Fruit fly (Drosophila melanogaster) whole organism, embryonic: ENCODE results near the gene PH4alphaSG2.

Experiments
- Atf3 ChIP-seq: fragments of 200-800 bp; sonication (Bioruptor generic); optimal IDR thresholded peaks from 3 replicates; lab custom pipeline; 2016; ENCODE audit warnings: missing biosample characterization, missing genetic modification characterization
- CG10274 ChIP-seq: fragments of 200-800 bp; sonication (Bioruptor generic); optimal IDR thresholded peaks from 3 replicates; lab custom pipeline; 2017; ENCODE audit warnings: missing biosample characterization, mild to moderate bottlenecking, missing genetic modification characterization
- CG10321 ChIP-seq: fragments of 200-800 bp; sonication (Bioruptor generic); IDR thresholded peaks from 2 replicates; pipeline ENCODE4 v1.3.6; 2022; ENCODE audit warnings: missing biosample characterization, missing genetic modification characterization
- CG10431 ChIP-seq: fragments of 200-800 bp; sonication (Bioruptor generic); optimal IDR thresholded peaks from 3 replicates; lab custom pipeline; 2018; ENCODE audit warnings: missing biosample characterization, mild to moderate bottlenecking, missing genetic modification characterization
- CG11398 ChIP-seq: fragments of 200-800 bp; sonication (Bioruptor generic); optimal IDR thresholded peaks from 2 replicates; lab custom pipeline; 2016; ENCODE audit warnings: missing biosample characterization, missing genetic modification characterization
- CG11695 ChIP-seq: fragments of 200-800 bp; sonication (Bioruptor generic); IDR thresholded peaks from 3 replicates; pipeline ENCODE4 v1.3.6; 2022; ENCODE audit warnings: missing biosample characterization, missing genetic modification characterization
- CG12104 ChIP-seq: fragments of 200-800 bp; sonication (Bioruptor generic); optimal IDR thresholded peaks from 3 replicates; lab custom pipeline; 2016; ENCODE audit warnings: missing biosample characterization, missing genetic modification characterization
- CG12155 ChIP-seq: fragments of 200-800 bp; sonication (Bioruptor generic); optimal IDR thresholded peaks from 3 replicates; lab custom pipeline; 2016; ENCODE audit warnings: missing biosample characterization, missing genetic modification characterization
- CG12236 ChIP-seq: fragments of 200-800 bp; sonication (Bioruptor generic); optimal IDR thresholded peaks from 2 replicates; lab custom pipeline; 2016; ENCODE audit warnings: missing biosample characterization, missing genetic modification characterization
- CG12659 ChIP-seq: fragments of 200-800 bp; sonication (Bioruptor generic); optimal IDR thresholded peaks from 3 replicates; lab custom pipeline; 2017; ENCODE audit warnings: mild to moderate bottlenecking, missing biosample characterization, missing genetic modification reagents, missing genetic modification characterization
- CG12744 ChIP-seq: fragments of 200-800 bp; sonication (Bioruptor generic); optimal IDR thresholded peaks from 2 replicates; lab custom pipeline; 2016; ENCODE audit warnings: missing biosample characterization, missing genetic modification characterization
- CG12769 ChIP-seq: fragments of 200-800 bp; sonication (Bioruptor generic); optimal IDR thresholded peaks from 2 replicates; lab custom pipeline; 2019; ENCODE audit warnings: missing biosample characterization, mild to moderate bottlenecking, missing genetic modification characterization, moderate library complexity
- CG13296 ChIP-seq: fragments of 200-800 bp; sonication (Bioruptor generic); optimal IDR thresholded peaks from 3 replicates; lab custom pipeline; 2018; ENCODE audit warnings: missing biosample characterization, mild to moderate bottlenecking, missing genetic modification characterization
- CG1602 ChIP-seq: fragments of 200-800 bp; sonication (Bioruptor generic); optimal IDR thresholded peaks from 3 replicates; lab custom pipeline; 2016; ENCODE audit warnings: missing biosample characterization, missing genetic modification characterization
- CG18619 ChIP-seq: fragments of 200-800 bp; sonication (Bioruptor generic); optimal IDR thresholded peaks from 3 replicates; lab custom pipeline; 2017; ENCODE audit warnings: missing biosample characterization, mild to moderate bottlenecking, missing genetic modification characterization
- CG2116 ChIP-seq: fragments of 200-800 bp; sonication (Bioruptor generic); optimal IDR thresholded peaks from 3 replicates; lab custom pipeline; 2018; ENCODE audit warnings: missing biosample characterization, mild to moderate bottlenecking, missing genetic modification characterization
- CG2875 ChIP-seq: fragments of 200-800 bp; sonication (Bioruptor generic); optimal IDR thresholded peaks from 2 replicates; lab custom pipeline; 2017; ENCODE audit warnings: missing biosample characterization, mild to moderate bottlenecking, missing genetic modification characterization, missing genetic modification reagents
- CG2889 ChIP-seq: fragments of 200-800 bp; sonication (Bioruptor generic); IDR thresholded peaks from 3 replicates; pipeline ENCODE4 v1.3.6; 2022; ENCODE audit warnings: missing biosample characterization, missing genetic modification characterization
- CG3065 ChIP-seq: fragments of 200-800 bp; sonication (Bioruptor generic); optimal IDR thresholded peaks from 2 replicates; lab custom pipeline; 2016; ENCODE audit warnings: missing biosample characterization, missing genetic modification characterization
- CG3163 ChIP-seq: fragments of 200-800 bp; sonication (Bioruptor generic); optimal IDR thresholded peaks from 3 replicates; lab custom pipeline; 2016; ENCODE audit warnings: missing biosample characterization, missing genetic modification characterization
- CG34376 ChIP-seq: fragments of 200-800 bp; sonication (Bioruptor generic); optimal IDR thresholded peaks from 2 replicates; lab custom pipeline; 2018; ENCODE audit warnings: missing biosample characterization, mild to moderate bottlenecking, missing genetic modification characterization
- CG4854 ChIP-seq: fragments of 200-800 bp; sonication (Bioruptor generic); optimal IDR thresholded peaks from 2 replicates; lab custom pipeline; 2016; ENCODE audit warnings: missing biosample characterization, missing genetic modification characterization, inconsistent platforms
- CG5245 ChIP-seq: fragments of 200-800 bp; sonication (Bioruptor generic); optimal IDR thresholded peaks from 3 replicates; lab custom pipeline; 2016; ENCODE audit warnings: missing biosample characterization, missing genetic modification characterization
- CG7745 ChIP-seq: fragments of 200-800 bp; sonication (Bioruptor generic); optimal IDR thresholded peaks from 2 replicates; lab custom pipeline; 2018; ENCODE audit warnings: missing biosample characterization, mild to moderate bottlenecking, missing genetic modification characterization, moderate library complexity
- CG9797 ChIP-seq: fragments of 200-800 bp; sonication (Bioruptor generic); optimal IDR thresholded peaks from 3 replicates; lab custom pipeline; 2018; ENCODE audit warnings: missing biosample characterization, mild to moderate bottlenecking, missing genetic modification characterization
- Eip74EF ChIP-seq, 2 experiments: fragments of 200-800 bp in 1 of 2; fragments of >200 bp in 1 of 2; sonication (Bioruptor generic) in 1 of 2; optimal IDR thresholded peaks; 2 replicates each; lab custom pipeline; 2017 to 2019; ENCODE audit warnings: missing biosample characterization in 2 of 2, missing genetic modification characterization in 2 of 2, mild to moderate bottlenecking in 1 of 2, moderate library complexity in 1 of 2
- Hey ChIP-seq: fragments of 200-800 bp; sonication (Bioruptor generic); optimal IDR thresholded peaks from 3 replicates; lab custom pipeline; 2018; ENCODE audit warnings: missing biosample characterization, mild to moderate bottlenecking, missing genetic modification characterization
- Hmr ChIP-seq: fragments of 200-800 bp; sonication (Bioruptor generic); optimal IDR thresholded peaks from 3 replicates; lab custom pipeline; 2017; ENCODE audit warnings: mild to moderate bottlenecking, missing biosample characterization, missing genetic modification reagents, missing genetic modification characterization
- Hr39 ChIP-seq: fragments of >200 bp; optimal IDR thresholded peaks from 2 replicates; lab custom pipeline; 2017
- Hr78 ChIP-seq, 2 experiments: fragments of 200-800 bp in 1 of 2; fragments of >200 bp in 1 of 2; sonication (Bioruptor generic) in 1 of 2; optimal IDR thresholded peaks; 2 replicates each; lab custom pipeline; 2017 to 2019; ENCODE audit warnings: missing biosample characterization in 2 of 2, missing genetic modification characterization in 2 of 2, mild to moderate bottlenecking in 1 of 2, moderate library complexity in 1 of 2
- Oaz ChIP-seq: fragments of 200-800 bp; sonication (Bioruptor generic); IDR thresholded peaks from 2 replicates; pipeline ENCODE4 v1.3.6; 2022; ENCODE audit warnings: missing biosample characterization, missing genetic modification characterization
- Optix ChIP-seq: fragments of 200-800 bp; sonication (Bioruptor generic); IDR thresholded peaks from 3 replicates; pipeline ENCODE4 v1.3.6; 2022; ENCODE audit warnings: missing biosample characterization, missing genetic modification characterization
- Sin3A ChIP-seq: fragments of >200 bp; optimal IDR thresholded peaks from 2 replicates; lab custom pipeline; 2018
- Taf1 ChIP-seq: fragments of 200-800 bp; sonication (Bioruptor generic); IDR thresholded peaks from 2 replicates; pipeline ENCODE4 v1.3.6; 2022; ENCODE audit warnings: missing biosample characterization, missing genetic modification characterization
- Xrp1 ChIP-seq: fragments of 200-800 bp; sonication (Bioruptor generic); IDR thresholded peaks from 2 replicates; pipeline ENCODE4 v1.3.6; 2022; ENCODE audit warnings: missing biosample characterization, missing genetic modification characterization
- az2 ChIP-seq: fragments of 200-800 bp; sonication (Bioruptor generic); optimal IDR thresholded peaks from 3 replicates; lab custom pipeline; 2016; ENCODE audit warnings: missing biosample characterization, missing genetic modification characterization
- bab2 ChIP-seq: fragments of 200-800 bp; sonication (Bioruptor generic); optimal IDR thresholded peaks from 2 replicates; lab custom pipeline; 2016; ENCODE audit warnings: missing biosample characterization, missing genetic modification characterization
- cad ChIP-seq: fragments of >200 bp; optimal IDR thresholded peaks from 2 replicates; lab custom pipeline; 2017; ENCODE audit warnings: missing biosample characterization, missing genetic modification characterization
- crc ChIP-seq: fragments of 200-800 bp; sonication (Bioruptor generic); optimal IDR thresholded peaks from 2 replicates; lab custom pipeline; 2016; ENCODE audit warnings: missing biosample characterization, missing genetic modification characterization
- ewg ChIP-seq: fragments of 200-800 bp; sonication (Bioruptor generic); optimal IDR thresholded peaks from 3 replicates; lab custom pipeline; 2017; ENCODE audit warnings: mild to moderate bottlenecking, missing biosample characterization, missing genetic modification reagents, missing genetic modification characterization
- gfzf ChIP-seq: fragments of 200-800 bp; sonication (Bioruptor generic); optimal IDR thresholded peaks from 2 replicates; lab custom pipeline; 2016; ENCODE audit warnings: missing biosample characterization, mild to moderate bottlenecking, missing genetic modification characterization, moderate library complexity
- hb ChIP-seq: fragments of 200-800 bp; sonication (Bioruptor generic); IDR thresholded peaks from 3 replicates; pipeline ENCODE4 v1.3.6; 2022; ENCODE audit warnings: missing biosample characterization, missing genetic modification characterization; ENCODE audit not compliant: partially characterized antibody
- her ChIP-seq: fragments of 200-800 bp; sonication (Bioruptor generic); optimal IDR thresholded peaks from 2 replicates; lab custom pipeline; 2016; ENCODE audit warnings: missing biosample characterization, missing genetic modification characterization
- pb ChIP-seq: fragments of 200-800 bp; sonication (Bioruptor generic); optimal IDR thresholded peaks from 3 replicates; lab custom pipeline; 2016; ENCODE audit warnings: missing biosample characterization, missing genetic modification characterization
- rib ChIP-seq: fragments of 200-800 bp; sonication (Bioruptor generic); IDR thresholded peaks from 2 replicates; pipeline ENCODE4 v1.3.6; 2022; ENCODE audit warnings: missing biosample characterization, missing genetic modification characterization
- ssp ChIP-seq: fragments of 200-800 bp; sonication (Bioruptor generic); IDR thresholded peaks from 2 replicates; pipeline ENCODE4 v1.3.6; 2022; ENCODE audit warnings: missing biosample characterization, missing genetic modification characterization
- tgo ChIP-seq: fragments of 200-800 bp; sonication (Bioruptor generic); IDR thresholded peaks from 3 replicates; pipeline ENCODE4 v1.3.6; 2022; ENCODE audit warnings: missing biosample characterization, missing genetic modification characterization
- tll ChIP-seq, 2 experiments: fragments of 200-800 bp in 1 of 2; fragments of >200 bp in 1 of 2; sonication (Bioruptor generic) in 1 of 2; optimal IDR thresholded peaks; 2 replicates each; lab custom pipeline; 2017 to 2019; ENCODE audit warnings: missing biosample characterization in 2 of 2, missing genetic modification characterization in 2 of 2, mild to moderate bottlenecking in 1 of 2, moderate library complexity in 1 of 2
- unc-4 ChIP-seq: fragments of 200-800 bp; sonication (Bioruptor generic); IDR thresholded peaks from 2 replicates; pipeline ENCODE4 v1.3.6; 2022; ENCODE audit warnings: missing biosample characterization, missing genetic modification characterization; ENCODE audit not compliant: partially characterized antibody
- vfl ChIP-seq: fragments of 200-800 bp; sonication (Bioruptor generic); optimal IDR thresholded peaks from 2 replicates; lab custom pipeline; 2016; ENCODE audit warnings: missing biosample characterization, missing genetic modification characterization
- zen ChIP-seq: fragments of 200-800 bp; sonication (Bioruptor generic); optimal IDR thresholded peaks from 3 replicates; lab custom pipeline; 2018; ENCODE audit warnings: missing biosample characterization, mild to moderate bottlenecking, missing genetic modification characterization, moderate library complexity

The PH4alphaSG2 gene

dm6 chr3R:30531989-30532653 is 42.2 kb downstream of the PH4alphaSG2 start, which contains the start of gene tmod (continued):
- TF ChIP-seq Atf3 (GFP tag; lab: Kevin White, UChicago) (no peak), CG11398 (GFP tag; lab: Kevin White, UChicago) (no peak), bab2 (GFP tag; lab: Kevin White, UChicago) (no peak), CG10431 (GFP tag; lab: Kevin White, UChicago) (no peak), CG10274 (peak; percentile 8), tll (GFP tag; optimal IDR thresholded peaks at IDR 0.05; lab: Kevin White, UChicago) (no peak), CG9797 (no peak), az2 (GFP tag; lab: Kevin White, UChicago) (peak; percentile 58), vfl (GFP tag; lab: Kevin White, UChicago) (no peak), crc (GFP tag; lab: Kevin White, UChicago) (no peak), Xrp1 (GFP tag; lab: Robert Waterston, UW) (peak; percentile 29; the same call in 1 of the 2 replicates), CG1602 (GFP tag; lab: Kevin White, UChicago) (peak; percentile 5), pb (GFP tag; lab: Kevin White, UChicago) (no peak), CG4854 (GFP tag; lab: Kevin White, UChicago) (no peak), CG12236 (GFP tag; lab: Kevin White, UChicago) (no peak), Hey (tag; lab: Kevin White, UChicago) (no peak), CG2889 (no peak), rib (GFP tag; lab: Robert Waterston, UW) (no peak), CG3065 (no peak), CG7745 (tag; lab: Kevin White, UChicago) (no peak), Hmr (GFP tag; lab: Kevin White, UChicago) (no peak), ssp (GFP tag; lab: Robert Waterston, UW) (no peak), CG11695 (GFP tag; lab: Robert Waterston, UW) (no peak), CG12744 (no peak), CG3163 (GFP tag; lab: Kevin White, UChicago) (no peak), hb (GFP tag; lab: Robert Waterston, UW) (no peak), CG10321 (GFP tag; lab: Robert Waterston, UW) (peak; percentile 95), CG12769 (tag; lab: Kevin White, UChicago) (peak; percentile 28), gfzf (no peak), Eip74EF (GFP tag; optimal IDR thresholded peaks at IDR 0.05; lab: Kevin White, UChicago) (no peak), CG12155 (GFP tag; lab: Kevin White, UChicago) (no peak), Optix (GFP tag; lab: Robert Waterston, UW) (no peak), cad (no peak), Hr78 (GFP tag; optimal IDR thresholded peaks at IDR 0.05; lab: Kevin White, UChicago) (no peak), CG5245 (no peak), Sin3A (no peak), CG12104 (GFP tag; lab: Kevin White, UChicago) (no peak), her (no peak), tgo (peak; percentile 49; the same call in 2 of the 3 replicates), Oaz (no peak), ewg (GFP tag; lab: Kevin White, UChicago) (peak; percentile 45), Hr39 (lab: Kevin White, UChicago) (no peak), unc-4 (GFP tag; lab: Robert Waterston, UW) (no peak), Taf1 (GFP tag; lab: Robert Waterston, UW) (no peak), CG13296 (no peak), zen (peak; percentile 3), CG2116 (GFP tag; lab: Kevin White, UChicago) (no peak), CG2875 (peak; percentile 71), CG12659 (GFP tag; lab: Kevin White, UChicago) (peak; percentile 3), CG18619 (GFP tag; lab: Kevin White, UChicago) (no peak), CG34376 (GFP tag; lab: Kevin White, UChicago) (peak; percentile 40)
